Worm (Caenorhabditis elegans) whole organism, dauer: ENCODE measurements around the gene C06A1.6.

Experiments
- unc-62 ChIP-seq: sonication (generic microtip); optimal IDR thresholded peaks from 2 replicates; lab custom pipeline; 2017; ENCODE audit warnings: missing biosample characterization, missing genetic modification reagents, missing genetic modification characterization

C06A1.6 gene

DNA sequence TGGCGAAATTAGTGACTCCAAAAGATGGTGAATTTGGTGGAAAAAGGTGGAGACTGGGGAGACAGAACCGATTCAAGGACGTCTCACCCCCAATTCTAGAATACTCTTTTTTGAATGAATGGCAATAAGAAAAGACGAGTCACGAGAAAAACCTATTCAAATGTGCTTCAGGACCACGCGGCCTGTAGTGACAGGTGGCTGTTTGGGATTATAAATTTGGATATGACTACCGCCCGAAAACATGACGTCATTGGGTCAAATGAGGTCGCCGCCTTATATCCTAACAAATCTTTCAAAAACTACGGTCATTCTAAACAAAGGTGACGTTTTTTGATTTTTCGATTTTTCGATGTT is 10.5 kb downstream of the C06A1.6 start:
- TF ChIP-seq unc-62 = no peak

DNA sequence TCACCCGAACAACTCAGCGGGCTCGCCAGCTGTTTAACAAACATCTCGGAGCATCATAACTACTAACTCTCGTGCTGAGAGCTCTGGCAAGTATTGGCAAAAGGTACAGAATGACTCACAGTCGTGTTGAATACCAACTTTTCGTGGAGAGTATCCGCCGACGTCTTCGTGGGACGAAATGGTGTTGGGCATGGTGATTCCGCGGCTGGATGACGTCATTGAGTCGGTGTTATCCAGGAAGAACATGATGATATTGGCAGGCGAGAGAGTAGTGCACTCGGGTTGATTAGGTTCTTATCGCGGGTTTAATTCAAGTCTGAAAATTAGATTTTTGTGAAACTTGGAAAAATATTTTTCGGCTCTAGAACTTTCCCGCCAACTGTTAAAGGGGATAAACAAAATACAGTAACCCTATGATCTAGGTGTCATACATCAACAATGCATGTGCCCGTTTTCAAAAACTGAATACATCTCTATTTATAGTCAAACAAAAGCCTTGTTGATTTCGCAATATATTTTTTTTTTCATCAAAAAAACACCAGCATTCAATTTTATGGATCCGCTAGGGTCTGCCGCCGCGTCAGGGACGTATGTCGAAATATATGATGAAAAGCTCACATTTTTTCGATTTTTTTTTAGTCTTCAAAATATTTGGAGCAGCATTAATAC is 11.0 kb downstream of the C06A1.6 start:
- TF ChIP-seq unc-62 = no peak

DNA sequence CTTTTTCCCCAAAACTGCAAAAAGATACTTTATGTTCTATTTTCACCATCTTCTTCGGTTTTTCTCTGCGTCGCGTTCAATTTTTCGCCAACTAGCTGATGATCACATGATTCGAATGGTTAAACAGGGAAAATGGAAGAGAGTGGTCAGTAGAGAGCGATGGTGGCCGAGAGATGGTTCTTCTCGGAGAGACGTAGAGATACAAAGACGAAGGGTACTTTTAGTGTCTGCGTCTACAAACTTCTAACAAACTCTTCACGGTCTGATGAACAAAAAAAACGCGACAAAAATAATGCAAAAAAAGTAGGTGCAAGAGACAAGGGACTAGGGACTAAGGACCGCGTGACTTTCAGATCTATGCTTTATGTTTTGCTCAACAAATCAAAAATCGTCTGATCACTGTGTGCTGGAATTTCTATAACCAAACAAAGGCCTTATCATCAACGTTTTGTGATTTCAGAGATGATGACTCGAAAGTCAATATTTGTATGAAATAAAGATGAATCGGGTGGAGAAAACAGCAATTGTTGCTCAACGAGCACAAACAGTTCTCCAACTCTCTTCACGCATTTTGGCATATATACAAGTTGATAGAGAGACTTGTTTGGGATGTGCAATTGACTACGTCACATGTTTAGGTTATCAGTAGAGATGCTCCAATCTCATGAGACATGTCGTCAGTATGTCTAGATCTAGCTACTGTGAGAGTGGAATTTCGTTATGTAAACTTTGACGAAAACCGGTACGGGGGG is 12.3 kb downstream of the C06A1.6 start:
- peak; percentile 36 for TF ChIP-seq unc-62

DNA sequence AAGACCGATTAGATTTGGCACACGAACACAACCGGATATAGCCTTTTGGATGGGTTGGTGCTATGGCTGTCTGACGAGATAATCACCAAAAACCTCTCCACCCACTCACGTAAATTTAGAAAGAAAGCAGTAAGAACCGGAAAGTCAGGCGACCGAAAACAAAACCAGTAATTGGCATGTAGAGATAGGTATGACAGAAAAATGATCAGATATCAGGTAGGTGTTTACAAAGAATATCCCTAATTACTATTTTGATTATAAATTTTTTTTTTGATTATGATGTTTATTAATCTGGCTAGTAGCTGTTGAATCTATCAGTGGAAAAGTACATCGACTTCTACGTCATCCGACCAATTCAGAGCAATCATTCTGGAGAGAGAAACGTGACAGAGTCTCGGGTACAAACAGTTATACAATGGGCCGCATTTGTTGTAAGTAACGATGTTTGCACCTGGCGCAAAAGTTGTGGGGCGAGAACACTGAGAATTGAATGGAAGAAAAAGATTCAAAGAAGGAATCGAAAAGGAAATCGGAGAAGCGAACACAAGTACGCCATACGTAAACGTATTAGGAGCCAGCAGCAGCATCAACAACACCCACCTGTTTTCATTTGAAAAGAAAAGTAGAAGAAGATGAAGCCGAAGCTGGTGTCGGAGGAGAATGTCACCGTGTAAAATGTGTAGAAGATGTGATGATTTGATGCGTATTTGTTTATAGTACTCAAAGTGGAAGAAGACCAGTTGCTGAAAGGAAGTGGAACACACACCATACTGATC is 13.4 kb downstream of the C06A1.6 start:
- TF ChIP-seq unc-62 = no peak

DNA sequence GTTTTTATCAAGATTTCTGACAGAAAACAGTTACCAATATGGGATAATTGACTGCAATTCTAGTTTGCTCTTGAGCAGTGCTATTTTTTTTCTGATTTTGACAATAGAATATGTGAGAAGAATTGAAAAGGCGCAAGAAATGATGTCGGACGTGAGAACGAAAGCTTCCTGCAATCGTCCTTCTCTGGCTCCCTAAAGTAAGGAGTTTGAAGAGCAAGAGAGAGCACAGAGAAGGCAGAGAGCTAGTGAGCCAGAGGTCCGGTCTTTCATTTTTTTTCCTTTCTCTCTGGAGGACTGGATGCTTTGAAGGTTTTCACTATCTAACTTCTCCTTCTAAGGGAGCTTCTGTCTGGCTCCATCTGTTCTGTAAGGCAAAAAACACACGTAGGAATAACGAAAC is 14.3 kb downstream of the C06A1.6 start:
- no peak for TF ChIP-seq unc-62

DNA sequence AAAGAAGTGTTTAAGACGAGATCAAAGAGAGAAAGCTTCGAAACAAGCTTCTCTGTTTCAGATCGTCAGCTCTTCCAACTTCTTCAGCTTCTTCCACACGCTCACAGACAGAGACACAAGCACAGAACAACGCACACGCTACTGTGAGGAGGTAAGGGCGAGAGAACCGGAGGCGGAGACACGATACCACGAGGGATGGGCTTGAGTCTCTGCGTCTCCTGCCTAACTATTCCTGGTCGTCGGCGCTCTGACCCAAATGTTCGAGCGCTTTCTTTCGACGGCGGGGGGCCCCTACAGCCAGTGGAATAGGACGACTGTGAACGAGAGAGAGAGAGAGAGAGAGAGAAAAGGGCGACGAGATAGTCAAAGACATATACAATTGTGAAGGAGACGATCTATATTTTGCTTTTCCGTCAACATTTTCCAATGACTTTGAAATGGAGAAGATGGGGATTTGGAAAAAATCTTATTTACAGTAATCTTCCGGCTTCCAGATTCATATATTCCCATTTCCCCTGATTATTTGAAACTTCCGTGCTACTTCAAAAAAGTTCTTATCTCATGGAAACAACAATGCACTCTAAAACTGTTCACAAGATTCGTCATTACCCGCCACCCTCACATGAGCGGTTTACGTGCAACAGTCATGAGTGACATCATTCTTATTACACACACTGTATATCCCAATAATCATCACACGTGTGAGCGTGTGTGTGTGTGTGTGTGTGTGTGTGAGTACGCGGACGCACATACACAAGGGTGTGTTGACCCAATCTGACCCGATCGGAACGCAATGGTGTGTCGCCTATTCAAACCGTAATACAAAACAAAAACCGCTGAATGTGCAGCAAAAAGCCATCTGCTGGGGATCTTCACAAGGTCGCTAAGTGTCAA is 15.5 kb downstream of the C06A1.6 start:
- no peak for TF ChIP-seq unc-62

DNA sequence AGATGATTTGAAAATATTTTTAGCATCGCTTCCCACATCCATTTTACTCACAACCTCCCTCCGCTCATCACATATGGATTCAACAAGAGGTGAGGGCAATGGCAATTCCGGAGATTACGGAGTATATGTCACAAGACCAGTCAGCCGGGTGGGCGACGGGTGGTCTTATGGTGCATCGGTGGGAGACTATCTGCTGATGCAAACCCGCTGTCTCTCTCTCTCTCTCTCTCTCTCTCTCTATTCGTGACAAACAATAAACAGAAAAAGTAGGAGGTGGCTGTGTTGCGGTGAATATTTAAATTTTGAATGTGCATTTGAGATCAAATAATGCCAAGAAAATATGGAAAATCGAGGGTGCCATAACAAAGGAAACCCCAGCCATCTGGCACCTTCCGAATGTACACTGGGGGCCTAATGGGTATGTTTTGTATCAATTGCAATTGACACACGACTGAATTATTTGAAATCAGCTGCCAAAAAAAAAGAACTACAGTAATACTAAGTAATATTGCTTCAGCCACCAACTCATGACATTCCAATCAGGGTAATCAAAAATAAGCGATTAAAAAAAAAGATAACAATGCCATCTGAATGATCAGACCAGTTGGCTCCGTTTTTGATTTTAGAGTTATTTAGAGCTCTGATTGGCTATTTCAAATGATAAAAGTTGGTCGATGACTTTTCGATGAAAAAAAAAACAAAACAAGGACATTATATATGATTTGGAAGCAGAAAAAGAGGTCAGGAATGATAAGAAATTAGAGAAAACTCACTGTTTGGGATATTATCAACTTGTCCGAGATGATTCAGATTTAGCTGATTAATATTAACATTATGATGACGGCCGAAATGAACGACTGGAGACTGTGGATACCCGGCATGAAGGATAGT is 16.4 kb downstream of the C06A1.6 start:
- no peak for TF ChIP-seq unc-62

DNA sequence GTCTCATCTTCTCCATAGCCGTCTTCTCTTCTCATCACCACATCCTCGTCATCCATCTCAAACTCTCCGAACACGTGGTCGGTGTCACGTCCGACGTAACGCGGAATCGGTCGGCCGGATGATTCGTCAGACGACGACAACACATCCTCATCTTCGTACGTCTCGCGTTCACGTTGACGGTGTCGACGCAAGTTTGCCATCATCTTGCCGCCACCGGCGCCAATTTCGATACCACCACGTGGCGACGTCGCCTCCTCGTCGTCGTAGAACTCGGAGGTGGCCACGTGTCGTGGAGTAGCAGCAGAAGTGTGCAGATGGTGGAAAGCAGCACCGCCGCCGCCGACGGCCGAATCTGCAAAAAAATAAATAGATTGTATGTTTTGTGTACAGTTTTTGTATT is 17.2 kb downstream of the C06A1.6 start:
- no peak for TF ChIP-seq unc-62

DNA sequence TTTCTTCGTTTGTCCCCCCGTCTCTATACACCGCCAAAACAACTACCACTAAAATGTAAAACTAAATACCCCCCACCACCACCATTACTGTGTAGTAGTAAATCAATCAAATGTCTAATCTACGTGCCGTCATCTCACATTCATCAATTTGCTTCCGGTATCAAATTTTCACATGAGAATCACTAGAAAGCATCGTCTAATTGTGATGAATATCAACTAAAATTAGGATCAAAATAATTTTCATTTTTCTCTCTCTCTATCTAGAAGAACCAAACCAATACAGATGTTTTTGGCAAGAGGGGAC is 17.7 kb downstream of the C06A1.6 start:
- TF ChIP-seq unc-62 = no peak

DNA sequence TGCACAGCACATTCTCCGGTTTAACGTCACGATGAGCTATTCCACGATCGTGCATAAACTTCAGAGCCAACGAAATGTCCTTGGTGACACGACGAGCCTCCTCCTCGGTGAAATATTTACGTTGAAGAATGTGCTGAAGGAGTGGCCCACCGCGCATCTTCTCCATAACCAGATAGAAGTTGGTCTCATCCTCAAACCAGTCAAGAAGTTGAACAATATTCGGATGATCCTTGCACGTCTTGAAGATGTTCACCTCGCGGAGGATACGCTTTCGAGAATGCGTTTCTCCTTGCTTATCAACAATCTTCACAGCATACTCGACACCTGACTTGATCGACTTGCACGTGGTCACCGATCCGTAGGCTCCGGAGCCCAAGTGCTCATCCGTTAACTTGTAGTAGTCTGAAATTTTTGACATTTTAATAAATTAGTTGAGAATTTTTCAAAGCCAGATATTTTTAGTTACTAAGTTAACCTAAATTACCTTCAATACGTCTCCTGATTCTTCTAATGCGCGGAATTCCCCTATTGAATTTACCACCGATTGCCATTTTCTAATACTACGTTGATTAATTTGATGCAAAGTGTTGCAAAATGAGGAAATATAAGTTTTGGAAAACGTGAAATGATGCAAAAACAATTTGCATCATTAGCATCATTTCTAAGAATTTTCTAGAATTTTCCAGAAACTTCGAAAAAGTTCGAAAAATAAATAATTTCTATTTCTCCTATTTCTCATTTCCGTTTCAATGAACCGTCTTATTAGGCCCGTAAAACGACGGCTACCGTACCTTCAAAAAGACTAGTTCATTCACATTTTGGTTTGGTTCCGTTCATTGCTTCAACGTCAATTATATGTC is 18.3 kb downstream of the C06A1.6 start:
- no peak for TF ChIP-seq unc-62

DNA sequence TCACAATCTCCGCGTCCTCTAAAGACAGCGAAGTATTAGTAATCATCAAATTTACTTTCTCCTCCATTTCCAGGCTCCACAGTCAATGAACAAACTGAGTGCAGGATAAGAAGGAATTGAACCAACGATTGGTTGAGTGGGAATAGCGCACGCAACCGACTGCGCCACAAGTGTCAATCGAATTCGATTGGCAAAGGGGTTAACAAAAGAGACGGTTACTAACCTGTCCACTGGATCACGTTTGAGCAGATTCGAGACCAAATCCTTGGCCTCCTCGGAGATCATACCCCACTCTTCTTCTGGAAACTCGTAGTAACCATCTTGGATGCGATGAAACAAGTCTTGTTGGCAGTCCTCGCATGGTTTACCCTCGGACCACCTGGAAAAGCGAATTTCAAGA is 19.3 kb downstream of the C06A1.6 start:
- no peak for TF ChIP-seq unc-62

DNA sequence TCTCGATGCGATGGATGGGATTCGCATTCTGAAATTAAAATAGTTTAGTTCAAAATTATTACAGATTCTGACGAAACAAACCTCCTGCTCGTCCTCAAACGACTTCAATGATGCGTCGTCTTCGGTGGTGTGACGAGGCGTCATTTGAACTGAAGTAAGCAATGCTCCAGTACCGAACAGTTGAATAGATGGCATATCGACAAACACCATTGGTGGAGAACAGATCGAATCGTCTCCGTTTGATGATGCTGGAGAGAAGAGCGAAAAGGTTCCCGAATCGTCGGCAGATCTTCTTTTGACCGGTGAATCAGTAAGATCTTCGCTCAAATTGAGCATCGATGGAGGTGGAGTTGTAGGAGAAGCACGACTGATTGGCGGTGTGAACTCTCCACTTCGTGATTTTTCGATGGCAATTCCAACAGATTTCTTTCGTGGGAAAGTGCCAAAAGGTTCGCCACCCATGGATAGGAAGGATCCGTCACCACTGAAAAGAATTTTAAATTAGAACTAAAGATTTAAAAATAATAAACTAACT is 20.0 kb downstream of the C06A1.6 start:
- TF ChIP-seq unc-62 = no peak

DNA sequence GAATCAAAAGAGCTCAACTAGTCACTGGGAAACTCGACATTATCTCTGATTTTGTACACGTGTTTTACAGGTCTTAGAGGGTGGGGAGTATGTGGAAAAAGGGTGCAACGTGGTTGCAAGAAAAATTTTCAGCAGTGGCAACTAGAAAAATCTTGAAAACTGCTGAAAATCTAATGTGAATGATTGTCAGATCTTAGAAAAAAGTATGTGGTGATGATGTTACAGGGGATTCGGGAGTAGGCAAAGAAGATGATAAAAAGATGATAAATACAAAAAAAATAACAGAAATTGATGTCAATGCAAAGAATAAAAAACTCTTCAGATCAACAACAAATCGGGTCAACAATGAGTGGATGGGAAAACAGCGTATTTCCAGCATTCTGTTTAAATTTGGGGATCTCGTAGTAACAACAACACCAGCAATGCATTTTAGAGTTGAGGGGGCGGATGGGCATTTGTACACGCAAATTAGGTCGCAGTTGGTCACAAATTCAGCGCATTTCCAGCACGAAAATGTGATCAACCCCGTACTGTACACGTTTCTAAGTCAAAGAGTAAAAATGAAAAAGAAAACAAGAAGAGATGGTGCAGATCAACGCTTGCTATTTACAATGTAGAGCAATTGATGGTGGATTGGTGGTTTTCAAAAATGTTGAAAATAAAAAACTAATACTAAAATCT is 20.9 kb downstream of the C06A1.6 start:
- no peak for TF ChIP-seq unc-62
